Worm (Caenorhabditis elegans) whole organism, L1 larva: ENCODE results near the gene pqn-53.

Source experiments
- C34B4.2 ChIP-seq: sonication (generic microtip); optimal IDR thresholded peaks from 2 replicates; lab custom pipeline; 2017; ENCODE audit warnings: mild to moderate bottlenecking, missing genetic modification characterization, missing compliant biosample characterization
- F16B12.6 ChIP-seq: fragments of 150-350 bp; optimal IDR thresholded peaks from 2 replicates; lab custom pipeline; 2014; ENCODE audit warnings: missing biosample characterization, missing genetic modification characterization
- alr-1 ChIP-seq: fragments of 200-800 bp; sonication (Bioruptor generic); optimal IDR thresholded peaks from 2 replicates; lab custom pipeline; 2018; ENCODE audit warnings: borderline replicate concordance, mild to moderate bottlenecking, missing genetic modification characterization, missing compliant biosample characterization
- aly-2 ChIP-seq: fragments of 150-350 bp; optimal IDR thresholded peaks from 2 replicates; lab custom pipeline; 2014; ENCODE audit warnings: missing biosample characterization, missing genetic modification characterization
- ama-1 ChIP-seq: fragments of 150-350 bp; optimal IDR thresholded peaks from 2 replicates; lab custom pipeline; 2014
- blmp-1 ChIP-seq: fragments of 150-350 bp; optimal IDR thresholded peaks from 2 replicates; lab custom pipeline; 2014; ENCODE audit warnings: missing biosample characterization, missing genetic modification characterization
- ces-1 ChIP-seq: fragments of 150-350 bp; optimal IDR thresholded peaks from 2 replicates; lab custom pipeline; 2014; ENCODE audit warnings: missing biosample characterization, missing genetic modification reagents, missing genetic modification characterization
- dsc-1 ChIP-seq: sonication (generic microtip); optimal IDR thresholded peaks from 2 replicates; lab custom pipeline; 2016; ENCODE audit warnings: mild to moderate bottlenecking, missing genetic modification characterization, missing compliant biosample characterization
- efl-1 ChIP-seq, 4 experiments: fragments of 150-350 bp; optimal IDR thresholded peaks in 3 of 4; peaks in 1 of 4; 1 replicate in 1 of 4; 2 replicates in 3 of 4; lab custom pipeline; 2014; ENCODE audit warnings: missing biosample characterization in 2 of 4, missing genetic modification characterization in 2 of 4, missing genetic modification reagents in 2 of 4
- efl-3 ChIP-seq: fragments of 200-800 bp; sonication (Bioruptor generic); optimal IDR thresholded peaks from 2 replicates; lab custom pipeline; 2018; ENCODE audit warnings: mild to moderate bottlenecking, missing genetic modification characterization, missing compliant biosample characterization
- elt-2 ChIP-seq: sonication (generic microtip); optimal IDR thresholded peaks from 2 replicates; lab custom pipeline; 2016; ENCODE audit warnings: missing genetic modification characterization, mild to moderate bottlenecking, inconsistent platforms, missing compliant biosample characterization, missing genetic modification reagents
- elt-3 ChIP-seq, 6 experiments: fragments of 150-350 bp in 1 of 6; sonication (generic microtip); optimal IDR thresholded peaks; 2 replicates each; lab custom pipeline; 2017 to 2018; ENCODE audit warnings: missing biosample characterization in 6 of 6, missing genetic modification characterization in 6 of 6, inconsistent platforms in 1 of 6
- ets-5 ChIP-seq: fragments of 200-800 bp; sonication (Bioruptor generic); IDR thresholded peaks from 2 replicates; pipeline ENCODE4 v1.3.6; 2022; ENCODE audit warnings: missing genetic modification characterization, missing compliant biosample characterization
- fos-1 ChIP-seq: fragments of 150-350 bp; optimal IDR thresholded peaks from 2 replicates; lab custom pipeline; 2014; ENCODE audit warnings: missing biosample characterization, missing genetic modification characterization
- grh-1 ChIP-seq: fragments of 200-800 bp; sonication (Bioruptor generic); IDR thresholded peaks from 2 replicates; pipeline ENCODE4 v1.3.6; 2022; ENCODE audit warnings: missing genetic modification reagents, missing genetic modification characterization, missing compliant biosample characterization
- hlh-17 ChIP-seq: fragments of 200-800 bp; sonication (Bioruptor generic); optimal IDR thresholded peaks from 2 replicates; lab custom pipeline; 2018; ENCODE audit warnings: missing genetic modification characterization, mild to moderate bottlenecking, missing compliant biosample characterization, moderate library complexity, borderline replicate concordance
- hlh-4 ChIP-seq: sonication (generic microtip); optimal IDR thresholded peaks from 2 replicates; lab custom pipeline; 2016; ENCODE audit warnings: mild to moderate bottlenecking, missing genetic modification characterization, missing compliant biosample characterization
- lin-13 ChIP-seq: fragments of 150-350 bp; optimal IDR thresholded peaks from 2 replicates; lab custom pipeline; 2014; ENCODE audit warnings: missing biosample characterization, missing genetic modification reagents, missing genetic modification characterization
- lin-14 ChIP-seq: fragments of 200-800 bp; sonication (Bioruptor generic); optimal IDR thresholded peaks from 2 replicates; lab custom pipeline; 2018; ENCODE audit warnings: mild to moderate bottlenecking, missing genetic modification characterization, moderate library complexity, missing compliant biosample characterization
- lin-15B ChIP-seq: fragments of 150-350 bp; sonication (generic microtip); optimal IDR thresholded peaks from 3 replicates; lab custom pipeline; 2014; ENCODE audit warnings: missing biosample characterization, missing genetic modification characterization
- lin-35 ChIP-seq, 2 experiments: fragments of 150-350 bp; optimal IDR thresholded peaks; 2 replicates each; lab custom pipeline; 2014; ENCODE audit warnings: missing biosample characterization in 2 of 2, missing genetic modification characterization in 2 of 2, missing genetic modification reagents in 2 of 2
- lin-39 ChIP-seq: fragments of 150-350 bp; optimal IDR thresholded peaks from 2 replicates; lab custom pipeline; 2014; ENCODE audit warnings: missing biosample characterization, missing genetic modification reagents, missing genetic modification characterization
- lir-3 ChIP-seq: sonication (generic microtip); optimal IDR thresholded peaks from 2 replicates; lab custom pipeline; 2016; ENCODE audit warnings: mild to moderate bottlenecking, missing genetic modification characterization, moderate library complexity, missing compliant biosample characterization; ENCODE audit not compliant: poor library complexity
- mdl-1 ChIP-seq, 2 experiments: fragments of 150-350 bp; optimal IDR thresholded peaks; 2 replicates each; lab custom pipeline; 2014 to 2017; ENCODE audit warnings: missing biosample characterization in 2 of 2, missing genetic modification characterization in 2 of 2, inconsistent platforms in 1 of 2
- mef-2 ChIP-seq: fragments of 150-350 bp; optimal IDR thresholded peaks from 2 replicates; lab custom pipeline; 2014; ENCODE audit warnings: missing biosample characterization, missing genetic modification characterization
- mep-1 ChIP-seq: fragments of 150-350 bp; optimal IDR thresholded peaks from 2 replicates; lab custom pipeline; 2014; ENCODE audit warnings: missing biosample characterization, missing genetic modification characterization
- nhr-11 ChIP-seq: fragments of 150-350 bp; optimal IDR thresholded peaks from 2 replicates; lab custom pipeline; 2014; ENCODE audit warnings: missing biosample characterization, missing genetic modification characterization
- nhr-12 ChIP-seq: sonication (generic microtip); optimal IDR thresholded peaks from 2 replicates; lab custom pipeline; 2017; ENCODE audit warnings: missing biosample characterization, missing genetic modification characterization
- nhr-20 ChIP-seq: sonication (generic microtip); optimal IDR thresholded peaks from 2 replicates; lab custom pipeline; 2016; ENCODE audit warnings: mild to moderate bottlenecking, missing genetic modification characterization, missing compliant biosample characterization
- nhr-47 ChIP-seq: sonication (generic microtip); optimal IDR thresholded peaks from 2 replicates; lab custom pipeline; 2016; ENCODE audit warnings: mild to moderate bottlenecking, missing genetic modification characterization, moderate library complexity, missing compliant biosample characterization
- nhr-71 ChIP-seq: sonication (generic microtip); optimal IDR thresholded peaks from 2 replicates; lab custom pipeline; 2016; ENCODE audit warnings: mild to moderate bottlenecking, missing genetic modification characterization, moderate library complexity, missing compliant biosample characterization
- nhr-76 ChIP-seq: sonication (generic microtip); optimal IDR thresholded peaks from 2 replicates; lab custom pipeline; 2017; ENCODE audit warnings: missing biosample characterization, missing genetic modification characterization
- nhr-77 ChIP-seq: fragments of 150-350 bp; optimal IDR thresholded peaks from 2 replicates; lab custom pipeline; 2014; ENCODE audit warnings: missing biosample characterization, missing genetic modification characterization
- nhr-85 ChIP-seq: sonication (generic microtip); peaks from one replicate; lab custom pipeline; 2016; ENCODE audit warnings: missing genetic modification characterization, inconsistent platforms, missing compliant biosample characterization
- pqm-1 ChIP-seq: sonication (generic microtip); optimal IDR thresholded peaks from 3 replicates; lab custom pipeline; 2017; ENCODE audit warnings: missing biosample characterization, missing genetic modification characterization
- rnt-1 ChIP-seq: sonication (generic microtip); optimal IDR thresholded peaks from 2 replicates; lab custom pipeline; 2016; ENCODE audit warnings: mild to moderate bottlenecking, missing genetic modification characterization, moderate library complexity, missing compliant biosample characterization
- skn-1 ChIP-seq: fragments of 150-350 bp; optimal IDR thresholded peaks from 2 replicates; lab custom pipeline; 2014; ENCODE audit warnings: missing biosample characterization, missing genetic modification characterization
- snpc-4 ChIP-seq: fragments of 150-350 bp; optimal IDR thresholded peaks from 2 replicates; lab custom pipeline; 2014; ENCODE audit warnings: missing biosample characterization, missing genetic modification characterization
- snu-23 ChIP-seq: sonication (generic microtip); optimal IDR thresholded peaks from 2 replicates; lab custom pipeline; 2016; ENCODE audit warnings: missing genetic modification characterization, missing compliant biosample characterization
- sptf-1 ChIP-seq: fragments of 150-350 bp; optimal IDR thresholded peaks from 2 replicates; lab custom pipeline; 2014; ENCODE audit warnings: missing biosample characterization, missing genetic modification characterization
- tbx-2 ChIP-seq: sonication (generic microtip); optimal IDR thresholded peaks from 2 replicates; lab custom pipeline; 2016; ENCODE audit warnings: missing genetic modification characterization, missing compliant biosample characterization
- tlp-1 ChIP-seq: fragments of 150-350 bp; optimal IDR thresholded peaks from 2 replicates; lab custom pipeline; 2014; ENCODE audit warnings: missing biosample characterization, missing genetic modification characterization
- unc-30 ChIP-seq: sonication (generic microtip); optimal IDR thresholded peaks from 2 replicates; lab custom pipeline; 2017; ENCODE audit warnings: missing biosample characterization, missing genetic modification characterization
- unc-62 ChIP-seq: fragments of 150-350 bp; optimal IDR thresholded peaks from 2 replicates; lab custom pipeline; 2014; ENCODE audit warnings: missing biosample characterization, missing genetic modification reagents, missing genetic modification characterization
- unc-86 ChIP-seq: sonication (generic microtip); optimal IDR thresholded peaks from 2 replicates; lab custom pipeline; 2016; ENCODE audit warnings: missing genetic modification characterization, missing compliant biosample characterization
- vab-15 ChIP-seq: sonication (generic microtip); optimal IDR thresholded peaks from 2 replicates; lab custom pipeline; 2017; ENCODE audit warnings: missing genotype, mild to moderate bottlenecking, missing genetic modification characterization, missing compliant biosample characterization
- xbp-1 ChIP-seq: sonication (generic microtip); optimal IDR thresholded peaks from 2 replicates; lab custom pipeline; 2016; ENCODE audit warnings: missing genetic modification characterization, missing compliant biosample characterization
- zag-1 ChIP-seq: fragments of 150-350 bp; optimal IDR thresholded peaks from 2 replicates; lab custom pipeline; 2014; ENCODE audit warnings: missing biosample characterization, missing genetic modification characterization
- zip-4 ChIP-seq: fragments of 200-800 bp; sonication (Bioruptor generic); optimal IDR thresholded peaks from 2 replicates; lab custom pipeline; 2018; ENCODE audit warnings: mild to moderate bottlenecking, missing genetic modification characterization, moderate library complexity, missing compliant biosample characterization

Gene pqn-53

ce11 chrV:12075983-12076382, 10.8 kb upstream of the pqn-53 start:
- TF ChIP-seq ets-5 (GFP tag; lab: Robert Waterston, UW) (no peak), elt-2 (tag; lab: Kevin White, UChicago) (peak; percentile 29), snpc-4 (tag; lab: Kevin White, UChicago) (no peak), efl-1 (optimal IDR thresholded peaks at IDR 0.05; lab: Kevin White, UChicago) (no peak), efl-1 (GFP tag; optimal IDR thresholded peaks at IDR 0.05 in 1 of 2; lab: Kevin White, UChicago) (peak in 1 of 2 experiments; percentile 45), skn-1 (tag; lab: Kevin White, UChicago) (no peak), efl-3 (GFP tag; lab: Kevin White, UChicago) (no peak), ama-1 (no peak), fos-1 (tag; lab: Kevin White, UChicago) (no peak)
- TF ChIP-seq, all 84 proteins: peak for 2

- TF ChIP-seq ets-5 (GFP tag; lab: Robert Waterston, UW), result no peak
- TF ChIP-seq C34B4.2, result no peak
- TF ChIP-seq F16B12.6 (tag; lab: Kevin White, UChicago), result no peak
- TF ChIP-seq lin-13 (GFP tag; lab: Kevin White, UChicago), result no peak
- no peak for TF ChIP-seq nhr-71
Observed at ce11 chrV:12074886-12075285, 9.7 kb upstream of the pqn-53 start, which contains the start of gene R07B7.6. TSS of gene R07B7.6 (minus strand) at chrV:12074986.

- TF ChIP-seq nhr-12 (tag; lab: Kevin White, UChicago) (no peak), xbp-1 (tag; lab: Kevin White, UChicago) (no peak), tlp-1 (no peak), ces-1 (GFP tag; lab: Kevin White, UChicago) (no peak), mdl-1 (tag; optimal IDR thresholded peaks at IDR 0.05; lab: Kevin White, UChicago) (peak in 1 of 2 experiments; percentile 79), tbx-2 (tag; lab: Kevin White, UChicago) (no peak), efl-1 (optimal IDR thresholded peaks at IDR 0.05; lab: Kevin White, UChicago) (no peak), efl-1 (GFP tag; optimal IDR thresholded peaks at IDR 0.05 in 1 of 2; lab: Kevin White, UChicago) (no peak), elt-3 (tag; optimal IDR thresholded peaks at IDR 0.05; lab: Kevin White, UChicago) (peak in 4 of 6 experiments; percentile 41 to 93 (median 89)), alr-1 (tag; lab: Kevin White, UChicago) (no peak), F16B12.6 (tag; lab: Kevin White, UChicago) (no peak), nhr-20 (peak; percentile 79), unc-86 (tag; lab: Kevin White, UChicago) (no peak), lin-14 (GFP tag; lab: Kevin White, UChicago) (peak; percentile 81), unc-62 (GFP tag; lab: Kevin White, UChicago) (no peak), lin-35 (GFP tag; optimal IDR thresholded peaks at IDR 0.05; lab: Kevin White, UChicago) (peak in 1 of 2 experiments; percentile 38), C34B4.2 (no peak), blmp-1 (tag; lab: Kevin White, UChicago) (peak; percentile 72), nhr-11 (tag; lab: Kevin White, UChicago) (no peak), snu-23 (peak; percentile 66), ama-1 (no peak), zip-4 (GFP tag; lab: Kevin White, UChicago) (no peak), lir-3 (tag; lab: Kevin White, UChicago) (no peak), lin-39 (tag; lab: Kevin White, UChicago) (no peak), lin-15B (tag; lab: Kevin White, UChicago) (no peak), zag-1 (no peak), rnt-1 (tag; lab: Kevin White, UChicago) (no peak), dsc-1 (tag; lab: Kevin White, UChicago) (no peak), unc-30 (tag; lab: Kevin White, UChicago) (no peak), nhr-85 (tag; lab: Kevin White, UChicago) (peak; percentile 94), vab-15 (tag; lab: Kevin White, UChicago) (no peak), mep-1 (tag; lab: Kevin White, UChicago) (peak; percentile 46), grh-1 (GFP tag; lab: Robert Waterston, UW) (no peak), hlh-4 (tag; lab: Kevin White, UChicago) (no peak), mef-2 (tag; lab: Kevin White, UChicago) (no peak), nhr-47 (no peak), sptf-1 (tag; lab: Kevin White, UChicago) (no peak), nhr-77 (tag; lab: Kevin White, UChicago) (no peak), aly-2 (tag; lab: Kevin White, UChicago) (no peak), hlh-17 (GFP tag; lab: Kevin White, UChicago) (no peak), skn-1 (tag; lab: Kevin White, UChicago) (no peak), nhr-76 (tag; lab: Kevin White, UChicago) (no peak), pqm-1 (tag; lab: Kevin White, UChicago) (no peak)
Observed at ce11 chrV:12071483-12071882, 6.3 kb upstream of the pqn-53 start.
